Worm (Caenorhabditis elegans) whole organism, L1 larva: ENCODE measurements around the gene C32D5.8.
A peak's percentile ranks its signal among the peaks of the same experiment; 100 is the strongest.

ENCODE experiments used
- C04F5.9 ChIP-seq: sonication (generic microtip); optimal IDR thresholded peaks from 2 replicates; lab custom pipeline; 2016; ENCODE audit warnings: missing genetic modification characterization, missing compliant biosample characterization
- C16A3.4 ChIP-seq: fragments of 150-350 bp; optimal IDR thresholded peaks from 2 replicates; lab custom pipeline; 2014; ENCODE audit warnings: missing biosample characterization, missing genetic modification characterization
- Y116A8C.19 ChIP-seq: sonication (generic microtip); optimal IDR thresholded peaks from 2 replicates; lab custom pipeline; 2016; ENCODE audit warnings: missing compliant biosample characterization, missing genetic modification characterization, borderline replicate concordance
- aha-1 ChIP-seq: fragments of 150-350 bp; optimal IDR thresholded peaks from 2 replicates; lab custom pipeline; 2014; ENCODE audit warnings: missing biosample characterization, missing genetic modification characterization
- alr-1 ChIP-seq: fragments of 200-800 bp; sonication (Bioruptor generic); optimal IDR thresholded peaks from 2 replicates; lab custom pipeline; 2018; ENCODE audit warnings: borderline replicate concordance, mild to moderate bottlenecking, missing genetic modification characterization, missing compliant biosample characterization
- aly-2 ChIP-seq: fragments of 150-350 bp; optimal IDR thresholded peaks from 2 replicates; lab custom pipeline; 2014; ENCODE audit warnings: missing biosample characterization, missing genetic modification characterization
- blmp-1 ChIP-seq: fragments of 150-350 bp; optimal IDR thresholded peaks from 2 replicates; lab custom pipeline; 2014; ENCODE audit warnings: missing biosample characterization, missing genetic modification characterization
- ceh-63 ChIP-seq: fragments of 200-800 bp; sonication (Bioruptor generic); optimal IDR thresholded peaks from 2 replicates; lab custom pipeline; 2018; ENCODE audit warnings: mild to moderate bottlenecking, missing genetic modification characterization, missing compliant biosample characterization
- ceh-82 ChIP-seq, 3 experiments: fragments of 150-350 bp in 1 of 3; sonication (generic microtip) in 2 of 3; optimal IDR thresholded peaks; 2 replicates each; lab custom pipeline; 2014 to 2017; ENCODE audit warnings: missing biosample characterization in 3 of 3, missing genetic modification characterization in 3 of 3
- ceh-90 ChIP-seq: sonication (generic microtip); optimal IDR thresholded peaks from 2 replicates; lab custom pipeline; 2016; ENCODE audit warnings: missing genetic modification characterization, missing compliant biosample characterization
- ces-1 ChIP-seq: fragments of 150-350 bp; optimal IDR thresholded peaks from 2 replicates; lab custom pipeline; 2014; ENCODE audit warnings: missing biosample characterization, missing genetic modification reagents, missing genetic modification characterization
- dpl-1 ChIP-seq, 3 experiments: fragments of 150-350 bp in 2 of 3; sonication (generic microtip) in 1 of 3; optimal IDR thresholded peaks; 2 replicates each; lab custom pipeline; 2014 to 2017; ENCODE audit warnings: missing biosample characterization in 3 of 3, missing genetic modification characterization in 3 of 3, missing genetic modification reagents in 3 of 3
- egl-27 ChIP-seq, 2 experiments: fragments of 150-350 bp in 1 of 2; sonication (generic microtip); optimal IDR thresholded peaks; 3 replicates each; lab custom pipeline; 2017 to 2018; ENCODE audit warnings: missing biosample characterization in 2 of 2, missing genetic modification characterization in 2 of 2, missing genetic modification reagents in 2 of 2
- elt-2 ChIP-seq: sonication (generic microtip); optimal IDR thresholded peaks from 2 replicates; lab custom pipeline; 2016; ENCODE audit warnings: missing genetic modification characterization, mild to moderate bottlenecking, inconsistent platforms, missing compliant biosample characterization, missing genetic modification reagents
- elt-3 ChIP-seq, 6 experiments: fragments of 150-350 bp in 1 of 6; sonication (generic microtip); optimal IDR thresholded peaks; 2 replicates each; lab custom pipeline; 2017 to 2018; ENCODE audit warnings: missing biosample characterization in 6 of 6, missing genetic modification characterization in 6 of 6, inconsistent platforms in 1 of 6
- ets-5 ChIP-seq: fragments of 200-800 bp; sonication (Bioruptor generic); IDR thresholded peaks from 2 replicates; pipeline ENCODE4 v1.3.6; 2022; ENCODE audit warnings: missing genetic modification characterization, missing compliant biosample characterization
- fkh-10 ChIP-seq: sonication (generic microtip); optimal IDR thresholded peaks from 2 replicates; lab custom pipeline; 2017; ENCODE audit warnings: missing biosample characterization, missing genetic modification reagents, missing genetic modification characterization
- fkh-4 ChIP-seq: sonication (generic microtip); optimal IDR thresholded peaks from 2 replicates; lab custom pipeline; 2016; ENCODE audit warnings: missing compliant biosample characterization, missing genetic modification characterization, borderline replicate concordance
- fos-1 ChIP-seq: fragments of 150-350 bp; optimal IDR thresholded peaks from 2 replicates; lab custom pipeline; 2014; ENCODE audit warnings: missing biosample characterization, missing genetic modification characterization
- grh-1 ChIP-seq: fragments of 200-800 bp; sonication (Bioruptor generic); IDR thresholded peaks from 2 replicates; pipeline ENCODE4 v1.3.6; 2022; ENCODE audit warnings: missing genetic modification reagents, missing genetic modification characterization, missing compliant biosample characterization
- hlh-4 ChIP-seq: sonication (generic microtip); optimal IDR thresholded peaks from 2 replicates; lab custom pipeline; 2016; ENCODE audit warnings: mild to moderate bottlenecking, missing genetic modification characterization, missing compliant biosample characterization
- irx-1 ChIP-seq: sonication (generic microtip); optimal IDR thresholded peaks from 2 replicates; lab custom pipeline; 2016; ENCODE audit warnings: missing genetic modification characterization, missing compliant biosample characterization
- isw-1 ChIP-seq: fragments of 200-800 bp; sonication (Bioruptor generic); IDR thresholded peaks from 2 replicates; pipeline ENCODE4 v1.3.6; 2022; ENCODE audit warnings: missing genetic modification characterization, missing compliant biosample characterization
- jun-1 ChIP-seq: fragments of 150-350 bp; optimal IDR thresholded peaks from 2 replicates; lab custom pipeline; 2014; ENCODE audit warnings: missing biosample characterization, missing genetic modification reagents, missing genetic modification characterization
- lin-35 ChIP-seq, 2 experiments: fragments of 150-350 bp; optimal IDR thresholded peaks; 2 replicates each; lab custom pipeline; 2014; ENCODE audit warnings: missing biosample characterization in 2 of 2, missing genetic modification characterization in 2 of 2, missing genetic modification reagents in 2 of 2
- lsy-2 ChIP-seq, 2 experiments: fragments of 150-350 bp; optimal IDR thresholded peaks; 2 replicates each; lab custom pipeline; 2014; ENCODE audit warnings: missing biosample characterization in 2 of 2, missing genetic modification characterization in 2 of 2
- mab-9 ChIP-seq: fragments of 200-800 bp; sonication (Bioruptor generic); IDR thresholded peaks from 2 replicates; pipeline ENCODE4 v1.3.6; 2022; ENCODE audit warnings: missing genetic modification reagents, missing genetic modification characterization, missing compliant biosample characterization
- mdl-1 ChIP-seq, 2 experiments: fragments of 150-350 bp; optimal IDR thresholded peaks; 2 replicates each; lab custom pipeline; 2014 to 2017; ENCODE audit warnings: missing biosample characterization in 2 of 2, missing genetic modification characterization in 2 of 2, inconsistent platforms in 1 of 2
- mef-2 ChIP-seq: fragments of 150-350 bp; optimal IDR thresholded peaks from 2 replicates; lab custom pipeline; 2014; ENCODE audit warnings: missing biosample characterization, missing genetic modification characterization
- nhr-11 ChIP-seq: fragments of 150-350 bp; optimal IDR thresholded peaks from 2 replicates; lab custom pipeline; 2014; ENCODE audit warnings: missing biosample characterization, missing genetic modification characterization
- nhr-12 ChIP-seq: sonication (generic microtip); optimal IDR thresholded peaks from 2 replicates; lab custom pipeline; 2017; ENCODE audit warnings: missing biosample characterization, missing genetic modification characterization
- nhr-237 ChIP-seq: fragments of 150-350 bp; optimal IDR thresholded peaks from 2 replicates; lab custom pipeline; 2014; ENCODE audit warnings: missing biosample characterization, missing genetic modification characterization
- nhr-47 ChIP-seq: sonication (generic microtip); optimal IDR thresholded peaks from 2 replicates; lab custom pipeline; 2016; ENCODE audit warnings: mild to moderate bottlenecking, missing genetic modification characterization, moderate library complexity, missing compliant biosample characterization
- nhr-71 ChIP-seq: sonication (generic microtip); optimal IDR thresholded peaks from 2 replicates; lab custom pipeline; 2016; ENCODE audit warnings: mild to moderate bottlenecking, missing genetic modification characterization, moderate library complexity, missing compliant biosample characterization
- nhr-84 ChIP-seq: sonication (generic microtip); optimal IDR thresholded peaks from 2 replicates; lab custom pipeline; 2017; ENCODE audit warnings: missing biosample characterization, missing genetic modification characterization
- nhr-85 ChIP-seq: sonication (generic microtip); peaks from one replicate; lab custom pipeline; 2016; ENCODE audit warnings: missing genetic modification characterization, inconsistent platforms, missing compliant biosample characterization
- pag-3 ChIP-seq: sonication (generic microtip); optimal IDR thresholded peaks from 2 replicates; lab custom pipeline; 2017; ENCODE audit warnings: missing genetic modification characterization, mild to moderate bottlenecking, missing compliant biosample characterization, antibody characterized with exemption, borderline replicate concordance; ENCODE audit not compliant: insufficient read depth
- pax-3 ChIP-seq: fragments of 200-800 bp; sonication (Bioruptor generic); optimal IDR thresholded peaks from 2 replicates; lab custom pipeline; 2018; ENCODE audit warnings: mild to moderate bottlenecking, missing genetic modification characterization, moderate library complexity, missing compliant biosample characterization
- pqm-1 ChIP-seq: sonication (generic microtip); optimal IDR thresholded peaks from 3 replicates; lab custom pipeline; 2017; ENCODE audit warnings: missing biosample characterization, missing genetic modification characterization
- rnt-1 ChIP-seq: sonication (generic microtip); optimal IDR thresholded peaks from 2 replicates; lab custom pipeline; 2016; ENCODE audit warnings: mild to moderate bottlenecking, missing genetic modification characterization, moderate library complexity, missing compliant biosample characterization
- skn-1 ChIP-seq: fragments of 150-350 bp; optimal IDR thresholded peaks from 2 replicates; lab custom pipeline; 2014; ENCODE audit warnings: missing biosample characterization, missing genetic modification characterization
- snpc-4 ChIP-seq: fragments of 150-350 bp; optimal IDR thresholded peaks from 2 replicates; lab custom pipeline; 2014; ENCODE audit warnings: missing biosample characterization, missing genetic modification characterization
- sptf-1 ChIP-seq: fragments of 150-350 bp; optimal IDR thresholded peaks from 2 replicates; lab custom pipeline; 2014; ENCODE audit warnings: missing biosample characterization, missing genetic modification characterization
- sup-37 ChIP-seq: fragments of 200-800 bp; sonication (Bioruptor generic); optimal IDR thresholded peaks from 2 replicates; lab custom pipeline; 2018; ENCODE audit warnings: mild to moderate bottlenecking, missing genetic modification characterization, missing compliant biosample characterization
- tlp-1 ChIP-seq: fragments of 150-350 bp; optimal IDR thresholded peaks from 2 replicates; lab custom pipeline; 2014; ENCODE audit warnings: missing biosample characterization, missing genetic modification characterization
- unc-30 ChIP-seq: sonication (generic microtip); optimal IDR thresholded peaks from 2 replicates; lab custom pipeline; 2017; ENCODE audit warnings: missing biosample characterization, missing genetic modification characterization
- unc-86 ChIP-seq: sonication (generic microtip); optimal IDR thresholded peaks from 2 replicates; lab custom pipeline; 2016; ENCODE audit warnings: missing genetic modification characterization, missing compliant biosample characterization
- unc-98 ChIP-seq: fragments of 200-800 bp; sonication (Bioruptor generic); IDR thresholded peaks from 2 replicates; pipeline ENCODE4 v1.3.6; 2022; ENCODE audit warnings: missing genetic modification characterization, missing compliant biosample characterization
- zag-1 ChIP-seq: fragments of 150-350 bp; optimal IDR thresholded peaks from 2 replicates; lab custom pipeline; 2014; ENCODE audit warnings: missing biosample characterization, missing genetic modification characterization
- zip-4 ChIP-seq: fragments of 200-800 bp; sonication (Bioruptor generic); optimal IDR thresholded peaks from 2 replicates; lab custom pipeline; 2018; ENCODE audit warnings: mild to moderate bottlenecking, missing genetic modification characterization, moderate library complexity, missing compliant biosample characterization
- ztf-11 ChIP-seq, 2 experiments: sonication (generic microtip); optimal IDR thresholded peaks; 2 replicates each; lab custom pipeline; 2016 to 2017; ENCODE audit warnings: missing genetic modification characterization in 2 of 2, missing biosample characterization in 1 of 2, missing compliant biosample characterization in 1 of 2
- ztf-4 ChIP-seq: fragments of 150-350 bp; optimal IDR thresholded peaks from 2 replicates; lab custom pipeline; 2014; ENCODE audit warnings: missing biosample characterization, missing genetic modification characterization

The C32D5.8 gene

DNA sequence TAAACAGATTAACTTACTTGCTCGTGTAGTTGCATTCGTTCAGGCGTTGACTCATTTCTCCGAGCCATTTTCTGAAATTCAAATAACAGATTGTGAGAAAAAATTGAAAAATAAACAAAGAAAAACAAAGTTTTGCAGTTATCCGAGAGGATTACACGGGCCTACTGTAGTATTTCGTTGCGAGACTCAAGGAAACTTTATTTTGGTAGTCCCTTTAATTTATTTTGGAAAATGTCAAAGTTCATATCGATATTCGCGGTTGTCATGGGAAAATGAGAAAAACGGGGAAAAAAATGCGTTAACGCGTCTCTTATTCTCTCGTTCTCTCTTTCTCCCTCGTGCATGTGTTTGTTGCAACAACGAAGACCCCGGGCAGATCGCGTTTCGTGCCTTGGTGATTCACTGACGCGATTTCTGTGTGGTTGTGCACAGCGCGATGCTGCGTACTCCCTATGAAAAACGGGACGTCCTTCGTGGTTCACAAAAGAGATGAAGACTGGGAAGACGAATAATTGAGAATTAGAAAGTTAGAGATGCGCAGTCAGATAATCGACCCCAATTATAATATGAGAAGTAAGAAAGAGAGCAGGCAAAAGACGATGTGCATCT lies 14.4 kb downstream of the C32D5.8 start, which contains the start of gene set-4 (continued):
- TF ChIP-seq sptf-1 (no peak), elt-3 (tag; optimal IDR thresholded peaks at IDR 0.05; lab: Kevin White, UChicago) (peak in 2 of 6 experiments; percentile 69 to 70), mab-9 (GFP tag; lab: Robert Waterston, UW) (peak; percentile 71), snpc-4 (tag; lab: Kevin White, UChicago) (peak; percentile 88), nhr-11 (tag; lab: Kevin White, UChicago) (peak; percentile 71), ets-5 (GFP tag; lab: Robert Waterston, UW) (no peak), fos-1 (tag; lab: Kevin White, UChicago) (peak; percentile 95), ceh-82 (tag; optimal IDR thresholded peaks at IDR 0.05; lab: Kevin White, UChicago) (peak; percentile 85 to 96 (median 92)), rnt-1 (peak; percentile 96), mdl-1 (tag; optimal IDR thresholded peaks at IDR 0.05; lab: Kevin White, UChicago) (peak; percentile 40 to 93), C16A3.4 (tag; lab: Kevin White, UChicago) (peak; percentile 95), nhr-84 (tag; lab: Kevin White, UChicago) (no peak), zip-4 (GFP tag; lab: Kevin White, UChicago) (peak; percentile 70), tlp-1 (tag; lab: Kevin White, UChicago) (no peak), elt-2 (peak; percentile 83), fkh-10 (GFP tag; lab: Kevin White, UChicago) (peak; percentile 91), ztf-4 (tag; lab: Kevin White, UChicago) (peak; percentile 87), pag-3 (tag; lab: Kevin White, UChicago) (no peak), sup-37 (peak; percentile 71), lsy-2 (tag; optimal IDR thresholded peaks at IDR 0.05; lab: Kevin White, UChicago) (peak; percentile 94 to 95), jun-1 (peak; percentile 90), isw-1 (peak; percentile 89), blmp-1 (tag; lab: Kevin White, UChicago) (peak; percentile 56), nhr-71 (peak; percentile 97), mef-2 (tag; lab: Kevin White, UChicago) (peak; percentile 71), pqm-1 (tag; lab: Kevin White, UChicago) (no peak), lin-35 (GFP tag; optimal IDR thresholded peaks at IDR 0.05; lab: Kevin White, UChicago) (peak; percentile 91 to 94), ztf-11 (tag; optimal IDR thresholded peaks at IDR 0.05; lab: Kevin White, UChicago) (peak in 1 of 2 experiments; percentile 84), ceh-90 (tag; lab: Kevin White, UChicago) (no peak), pax-3 (tag; lab: Kevin White, UChicago) (peak; percentile 80), zag-1 (tag; lab: Kevin White, UChicago) (no peak), skn-1 (peak; percentile 85), egl-27 (tag; optimal IDR thresholded peaks at IDR 0.05; lab: Kevin White, UChicago) (peak; percentile 46 to 64), nhr-85 (tag; lab: Kevin White, UChicago) (peak; percentile 97), aha-1 (tag; lab: Kevin White, UChicago) (peak; percentile 81), dpl-1 (GFP tag; optimal IDR thresholded peaks at IDR 0.05; lab: Kevin White, UChicago) (peak; percentile 86 to 90 (median 89)), nhr-237 (tag; lab: Kevin White, UChicago) (peak; percentile 60), ceh-63 (GFP tag; lab: Kevin White, UChicago) (no peak), unc-98 (no peak), grh-1 (GFP tag; lab: Robert Waterston, UW) (peak; percentile 84), nhr-12 (tag; lab: Kevin White, UChicago) (no peak), unc-86 (tag; lab: Kevin White, UChicago) (peak; percentile 96), irx-1 (peak; percentile 92), alr-1 (tag; lab: Kevin White, UChicago) (no peak), unc-30 (tag; lab: Kevin White, UChicago) (no peak), aly-2 (tag; lab: Kevin White, UChicago) (peak; percentile 65), Y116A8C.19 (tag; lab: Kevin White, UChicago) (no peak), nhr-47 (tag; lab: Kevin White, UChicago) (peak; percentile 96), fkh-4 (tag; lab: Kevin White, UChicago) (peak; percentile 33), hlh-4 (tag; lab: Kevin White, UChicago) (no peak), C04F5.9 (tag; lab: Kevin White, UChicago) (peak; percentile 82), ces-1 (GFP tag; lab: Kevin White, UChicago) (no peak)
